Fruit fly (Drosophila melanogaster) Kc167 (cell line): Measurements from ENCODE around the gene CG13012.

ENCODE experiments used
- Myc ChIP-seq: fragments of >200 bp; optimal IDR thresholded peaks from 2 replicates; lab custom pipeline; 2017; ENCODE audit warnings: missing external identifiers
- Sin3A ChIP-seq: fragments of >200 bp; optimal IDR thresholded peaks from 2 replicates; lab custom pipeline; 2018; ENCODE audit warnings: missing external identifiers
- insv ChIP-seq: fragments of >200 bp; optimal IDR thresholded peaks from 3 replicates; lab custom pipeline; 2018; ENCODE audit warnings: missing external identifiers
- ttk ChIP-seq: sonication (Bioruptor generic); optimal IDR thresholded peaks from 2 replicates; lab custom pipeline; 2017; ENCODE audit warnings: missing external identifiers

DNA sequence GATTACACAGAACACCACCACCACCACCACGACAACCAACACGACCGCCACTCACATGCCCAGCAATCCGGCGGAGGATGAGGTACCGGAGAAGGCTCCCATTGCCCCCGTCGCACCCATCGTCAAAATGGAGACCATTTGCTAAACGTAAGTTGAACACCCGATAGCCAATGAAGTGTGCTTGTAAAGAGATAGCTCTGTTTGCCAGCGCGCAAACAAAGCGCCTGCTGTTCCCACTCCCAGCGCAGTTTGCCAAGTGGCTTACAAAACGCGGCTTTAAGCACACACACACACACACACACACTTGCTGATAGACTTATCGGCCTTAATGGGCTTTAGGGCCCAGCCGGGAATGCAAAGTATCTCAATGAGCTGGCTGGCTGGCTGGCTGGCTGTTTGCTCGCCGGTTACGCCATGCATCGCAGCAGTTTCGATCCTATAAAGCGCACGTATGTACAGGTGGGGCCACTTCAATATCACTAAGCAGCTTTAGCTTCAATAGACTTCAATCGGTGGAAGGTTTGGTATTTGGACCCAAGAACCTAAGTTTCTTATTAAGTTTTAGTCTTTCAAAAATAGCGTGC lies 33.1 kb downstream of the CG13012 start:
- no peak for TF ChIP-seq Myc (lab: Kevin White, UChicago)
- no peak for TF ChIP-seq Sin3A (lab: Kevin White, UChicago)
- TF ChIP-seq ttk (lab: Kevin White, UChicago), result no peak
- no peak for TF ChIP-seq insv (lab: Kevin White, UChicago)
